Worm (Caenorhabditis elegans) whole organism, young adult: ENCODE results near the gene Y54F10AM.11.

Experiments
- dox-1 ChIP-seq: fragments of 200-800 bp; sonication (Bioruptor generic); IDR thresholded peaks from 2 replicates; pipeline ENCODE4 v1.3.6; 2022; ENCODE audit warnings: missing genetic modification reagents, missing genetic modification characterization, missing compliant biosample characterization
- let-526 ChIP-seq: fragments of 200-800 bp; sonication (Bioruptor generic); IDR thresholded peaks from 2 replicates; pipeline ENCODE4 v1.3.6; 2022; ENCODE audit warnings: missing genetic modification reagents, missing genetic modification characterization, missing compliant biosample characterization
- sptf-2 ChIP-seq: fragments of 200-800 bp; sonication (Bioruptor generic); optimal IDR thresholded peaks from 2 replicates; lab custom pipeline; 2018; ENCODE audit warnings: mild to moderate bottlenecking, missing genetic modification characterization, missing compliant biosample characterization

ce11 chrIII:2578993-2579392 lies 15.2 kb upstream of the Y54F10AM.11 start, which contains the start of gene Y71H2B.8:
- TF ChIP-seq dox-1 (GFP tag; lab: Robert Waterston, UW), result no peak
- no peak for TF ChIP-seq let-526 (GFP tag; lab: Robert Waterston, UW)
- no peak for TF ChIP-seq sptf-2 (GFP tag; lab: Kevin White, UChicago)
